Fruit fly (Drosophila melanogaster): ENCODE measurements around the gene Acox3.

Gene Acox3

dm6 chr2L:6411089-6411757 is 37.0 kb downstream of the Acox3 start, which contains the start of gene DIP-epsilon (continued):
- TF ChIP-seq Optix (GFP tag; IDR thresholded peaks at IDR 0.05): 0 out of 3 replicates have a peak, but pooled peaks have one; percentile 16
- no peak for TF ChIP-seq ato (GFP tag; IDR thresholded peaks at IDR 0.05; ENCODE audit: partially characterized antibody)
- no peak for TF ChIP-seq CG11504 (tag; optimal IDR thresholded peaks at IDR 0.05)
- TF ChIP-seq CG2129 (GFP tag; IDR thresholded peaks at IDR 0.05; ENCODE audit: partially characterized antibody): no peak
- TF ChIP-seq CG5180 (GFP tag; optimal IDR thresholded peaks at IDR 0.05): peak; percentile 47
- no peak for TF ChIP-seq GATAe (GFP tag; conservative IDR thresholded peaks at IDR 0.05)
- no peak for TF ChIP-seq gfzf (GFP tag; optimal IDR thresholded peaks at IDR 0.05)
- no peak for TF ChIP-seq Bdp1 (GFP tag; optimal IDR thresholded peaks at IDR 0.05)
- peak; percentile 16 for TF ChIP-seq CG15479 (GFP tag; optimal IDR thresholded peaks at IDR 0.05)
- TF ChIP-seq amos (GFP tag; IDR thresholded peaks at IDR 0.05; ENCODE audit: partially characterized antibody): peak; percentile 19; the same call in 1 of the 2 replicates
- TF ChIP-seq sens-2 (GFP tag; IDR thresholded peaks at IDR 0.05): no peak
- TF ChIP-seq ci (GFP tag; IDR thresholded peaks at IDR 0.05): peak; percentile 23; the same call in 1 of the 3 replicates
- TF ChIP-seq gsb-n (tag; optimal IDR thresholded peaks at IDR 0.05): no peak
- no peak for TF ChIP-seq aop (GFP tag; IDR thresholded peaks at IDR 0.05)
- TF ChIP-seq mirr (GFP tag; optimal IDR thresholded peaks at IDR 0.05): peak; percentile 11
- TF ChIP-seq CG7745 (tag; optimal IDR thresholded peaks at IDR 0.05): no peak
- TF ChIP-seq al (GFP tag; IDR thresholded peaks at IDR 0.05): no peak
- TF ChIP-seq Atf-2 (GFP tag; optimal IDR thresholded peaks at IDR 0.05): no peak
- TF ChIP-seq CrebB (tag; optimal IDR thresholded peaks at IDR 0.05): no peak
- peak; percentile 90 for TF ChIP-seq Jarid2 (GFP tag; optimal IDR thresholded peaks at IDR 0.05)
- no peak for TF ChIP-seq PHDP (tag; optimal IDR thresholded peaks at IDR 0.05)
- TF ChIP-seq ttk (GFP tag; IDR thresholded peaks at IDR 0.05): no peak
- TF ChIP-seq twi (tag; optimal IDR thresholded peaks at IDR 0.05): peak; percentile 76
- TF ChIP-seq CG8924 (tag; optimal IDR thresholded peaks at IDR 0.05): no peak
- TF ChIP-seq h (optimal IDR thresholded peaks at IDR 0.05): no peak
- TF ChIP-seq CG9215 (GFP tag; IDR thresholded peaks at IDR 0.05): no peak
- TF ChIP-seq MESR4 (GFP tag; optimal IDR thresholded peaks at IDR 0.05): no peak
- TF ChIP-seq Gug (GFP tag; IDR thresholded peaks at IDR 0.05): no peak
- TF ChIP-seq Spps (tag; optimal IDR thresholded peaks at IDR 0.05): no peak
- TF ChIP-seq sug (tag; optimal IDR thresholded peaks at IDR 0.05): no peak
- no peak for TF ChIP-seq CG18599 (GFP tag; optimal IDR thresholded peaks at IDR 0.05)
- no peak for TF ChIP-seq crol (GFP tag; IDR thresholded peaks at IDR 0.05)
- TF ChIP-seq chinmo (GFP tag; IDR thresholded peaks at IDR 0.05; ENCODE audit: partially characterized antibody): 0 out of 4 replicates have a peak, but pooled peaks have one; percentile 18
- TF ChIP-seq CG12219 (GFP tag; optimal IDR thresholded peaks at IDR 0.05): no peak
- TF ChIP-seq CG13123 (GFP tag; optimal IDR thresholded peaks at IDR 0.05): no peak
- TF ChIP-seq Fer2 (tag; optimal IDR thresholded peaks at IDR 0.05): no peak
- no peak for TF ChIP-seq CG12236 (GFP tag; optimal IDR thresholded peaks at IDR 0.05)
- TF ChIP-seq ind (GFP tag; optimal IDR thresholded peaks at IDR 0.05): no peak
- no peak for TF ChIP-seq ERR (GFP tag; optimal IDR thresholded peaks at IDR 0.05)
- peak; percentile 48 for TF ChIP-seq run (tag; optimal IDR thresholded peaks at IDR 0.05)
- no peak for TF ChIP-seq dysf (GFP tag; IDR thresholded peaks at IDR 0.05)
- no peak for TF ChIP-seq pan (optimal IDR thresholded peaks at IDR 0.05)
- peak in 1 of 2 experiments; percentile 30 for TF ChIP-seq pan (GFP tag; optimal IDR thresholded peaks at IDR 0.05 in 1 of 2, IDR thresholded peaks at IDR 0.05 in 1 of 2)
- no peak for TF ChIP-seq Hmx (GFP tag; optimal IDR thresholded peaks at IDR 0.05)
- TF ChIP-seq bowl (GFP tag; IDR thresholded peaks at IDR 0.05): no peak
- TF ChIP-seq sd (tag; optimal IDR thresholded peaks at IDR 0.05): no peak
- no peak for TF ChIP-seq CG9727 (GFP tag; optimal IDR thresholded peaks at IDR 0.05)
- TF ChIP-seq Deaf1 (tag; optimal IDR thresholded peaks at IDR 0.05): peak; percentile 99
- TF ChIP-seq CG4360 (GFP tag; IDR thresholded peaks at IDR 0.05): no peak

All from whole organism, embryonic.